Worm (Caenorhabditis elegans) whole organism, L4 larva: ENCODE results near the gene ZK285.2.
A peak's percentile ranks its signal among the peaks of the same experiment; 100 is the strongest.

Source experiments
- F10B5.3 ChIP-seq: sonication (generic microtip); optimal IDR thresholded peaks from 2 replicates; lab custom pipeline; 2016; ENCODE audit warnings: mild to moderate bottlenecking, missing genetic modification characterization, missing compliant biosample characterization
- F37D6.2 ChIP-seq: sonication (generic microtip); optimal IDR thresholded peaks from 2 replicates; lab custom pipeline; 2016; ENCODE audit warnings: mild to moderate bottlenecking, missing genetic modification characterization, missing compliant biosample characterization
- F44E2.7 ChIP-seq: fragments of 200-800 bp; sonication (Bioruptor generic); IDR thresholded peaks from 2 replicates; pipeline ENCODE4 v2.1.2; 2022; ENCODE audit warnings: missing genetic modification characterization, missing compliant biosample characterization
- T20F7.1 ChIP-seq: fragments of 200-800 bp; sonication (Bioruptor generic); optimal IDR thresholded peaks from 2 replicates; lab custom pipeline; 2018; ENCODE audit warnings: mild to moderate bottlenecking, missing genetic modification characterization, missing compliant biosample characterization
- Y48G9A.11 ChIP-seq: fragments of 200-800 bp; sonication (Bioruptor generic); IDR thresholded peaks from 2 replicates; pipeline ENCODE4 v1.3.6; 2022; ENCODE audit warnings: missing genetic modification reagents, missing genetic modification characterization, missing compliant biosample characterization
- ZK546.5 ChIP-seq, 2 experiments: sonication (generic microtip); optimal IDR thresholded peaks; 2 replicates each; lab custom pipeline; 2017; ENCODE audit warnings: missing biosample characterization in 2 of 2, missing genetic modification characterization in 2 of 2
- aha-1 ChIP-seq: fragments of 150-350 bp; peaks from one replicate; lab custom pipeline; 2014; ENCODE audit warnings: missing biosample characterization, missing genetic modification characterization
- arid-1 ChIP-seq: fragments of 200-800 bp; sonication (Bioruptor generic); conservative IDR thresholded peaks from 2 replicates; pipeline ENCODE4 v1.3.6; 2022; ENCODE audit warnings: missing genetic modification reagents, missing genetic modification characterization, missing compliant biosample characterization
- ceh-32 ChIP-seq: sonication (generic microtip); optimal IDR thresholded peaks from 2 replicates; lab custom pipeline; 2016; ENCODE audit warnings: mild to moderate bottlenecking, missing genetic modification characterization, missing compliant biosample characterization; ENCODE audit not compliant: poor library complexity
- ceh-44 ChIP-seq: fragments of 200-800 bp; sonication (Bioruptor generic); IDR thresholded peaks from 2 replicates; pipeline ENCODE4 v1.3.6; 2022; ENCODE audit warnings: missing genetic modification reagents, missing genetic modification characterization, missing compliant biosample characterization
- ctbp-1 ChIP-seq: fragments of 200-800 bp; sonication (Bioruptor generic); IDR thresholded peaks from 2 replicates; pipeline ENCODE4 v1.3.6; 2022; ENCODE audit warnings: missing genetic modification reagents, missing genetic modification characterization, missing compliant biosample characterization
- dpl-1 ChIP-seq: fragments of 150-350 bp; optimal IDR thresholded peaks from 2 replicates; lab custom pipeline; 2014; ENCODE audit warnings: missing biosample characterization, missing genetic modification reagents, missing genetic modification characterization
- duxl-1 ChIP-seq: sonication (generic microtip); optimal IDR thresholded peaks from 2 replicates; lab custom pipeline; 2016; ENCODE audit warnings: mild to moderate bottlenecking, missing genetic modification characterization, moderate library complexity, missing compliant biosample characterization; ENCODE audit not compliant: poor library complexity
- egl-43 ChIP-seq: fragments of 200-800 bp; sonication (Bioruptor generic); IDR thresholded peaks from 2 replicates; pipeline ENCODE4 v1.3.6; 2022; ENCODE audit warnings: missing genetic modification reagents, missing genetic modification characterization, missing compliant biosample characterization
- fkh-10 ChIP-seq: fragments of 150-350 bp; optimal IDR thresholded peaks from 2 replicates; lab custom pipeline; 2014; ENCODE audit warnings: missing biosample characterization, missing genetic modification reagents, missing genetic modification characterization
- hlh-11 ChIP-seq: fragments of 200-800 bp; sonication (Bioruptor generic); optimal IDR thresholded peaks from 2 replicates; lab custom pipeline; 2018; ENCODE audit warnings: mild to moderate bottlenecking, missing genetic modification characterization, missing compliant biosample characterization
- hlh-30 ChIP-seq: sonication (generic microtip); optimal IDR thresholded peaks from 2 replicates; lab custom pipeline; 2017; ENCODE audit warnings: antibody characterized with exemption, mild to moderate bottlenecking, missing genetic modification characterization, missing compliant biosample characterization; ENCODE audit not compliant: insufficient read depth
- jun-1 ChIP-seq: fragments of 150-350 bp; optimal IDR thresholded peaks from 2 replicates; lab custom pipeline; 2014; ENCODE audit warnings: missing biosample characterization, missing genetic modification reagents, missing genetic modification characterization
- lim-7 ChIP-seq: fragments of 200-800 bp; sonication (Bioruptor generic); IDR thresholded peaks from 2 replicates; pipeline ENCODE4 v1.3.6; 2022; ENCODE audit warnings: missing genetic modification characterization, missing compliant biosample characterization
- lin-29 ChIP-seq: fragments of 200-800 bp; sonication (Bioruptor generic); IDR thresholded peaks from 2 replicates; pipeline ENCODE4 v1.3.6; 2022; ENCODE audit warnings: missing genetic modification reagents, missing genetic modification characterization, missing compliant biosample characterization
- lir-3 ChIP-seq: sonication (generic microtip); optimal IDR thresholded peaks from 2 replicates; lab custom pipeline; 2016; ENCODE audit warnings: mild to moderate bottlenecking, missing genetic modification characterization, missing compliant biosample characterization
- mes-2 ChIP-seq: sonication (generic microtip); optimal IDR thresholded peaks from 2 replicates; lab custom pipeline; 2016; ENCODE audit warnings: missing genotype, mild to moderate bottlenecking, missing genetic modification characterization, missing compliant biosample characterization; ENCODE audit not compliant: poor library complexity, severe bottlenecking
- nhr-10 ChIP-seq: fragments of 150-350 bp; optimal IDR thresholded peaks from 2 replicates; lab custom pipeline; 2014; ENCODE audit warnings: missing biosample characterization, missing genetic modification characterization
- nhr-102 ChIP-seq: sonication (generic microtip); optimal IDR thresholded peaks from 2 replicates; lab custom pipeline; 2016; ENCODE audit warnings: mild to moderate bottlenecking, missing genetic modification characterization, moderate library complexity, missing compliant biosample characterization
- nhr-237 ChIP-seq: sonication (generic microtip); optimal IDR thresholded peaks from 2 replicates; lab custom pipeline; 2017; ENCODE audit warnings: missing biosample characterization, missing genetic modification characterization
- nhr-25 ChIP-seq: sonication (generic microtip); optimal IDR thresholded peaks from 2 replicates; lab custom pipeline; 2017; ENCODE audit warnings: missing genetic modification characterization, mild to moderate bottlenecking, missing compliant biosample characterization, antibody characterized with exemption, moderate library complexity, borderline replicate concordance; ENCODE audit not compliant: insufficient read depth
- nhr-28 ChIP-seq: fragments of 150-350 bp; optimal IDR thresholded peaks from 2 replicates; lab custom pipeline; 2014; ENCODE audit warnings: missing biosample characterization, missing genetic modification characterization
- nhr-41 ChIP-seq: fragments of 200-800 bp; sonication (Bioruptor generic); IDR thresholded peaks from 2 replicates; pipeline ENCODE4 v1.3.6; 2022; ENCODE audit warnings: missing genetic modification reagents, missing genetic modification characterization, missing compliant biosample characterization
- nhr-42 ChIP-seq: fragments of 200-800 bp; sonication (Bioruptor generic); IDR thresholded peaks from 2 replicates; pipeline ENCODE4 v1.3.6; 2022; ENCODE audit warnings: missing genetic modification characterization, missing compliant biosample characterization
- nhr-48 ChIP-seq: sonication (generic microtip); optimal IDR thresholded peaks from 2 replicates; lab custom pipeline; 2016; ENCODE audit warnings: mild to moderate bottlenecking, missing genetic modification characterization, missing compliant biosample characterization
- nhr-77 ChIP-seq: fragments of 150-350 bp; optimal IDR thresholded peaks from 2 replicates; lab custom pipeline; 2014; ENCODE audit warnings: missing biosample characterization, missing genetic modification characterization
- pha-4 ChIP-seq, 2 experiments: fragments of 150-350 bp in 1 of 2; fragments of 200-800 bp in 1 of 2; sonication (Bioruptor generic) in 1 of 2; IDR thresholded peaks in 1 of 2; optimal IDR thresholded peaks in 1 of 2; 2 replicates each; pipeline versions ENCODE4 v1.3.6 to Lab custom; 2014 to 2022; ENCODE audit warnings: missing genetic modification characterization in 2 of 2, missing genetic modification reagents in 2 of 2, missing biosample characterization in 1 of 2, missing compliant biosample characterization in 1 of 2
- php-3 ChIP-seq: fragments of 200-800 bp; sonication (Bioruptor generic); IDR thresholded peaks from 2 replicates; pipeline ENCODE4 v1.3.6; 2022; ENCODE audit warnings: missing genetic modification reagents, missing genetic modification characterization, missing compliant biosample characterization
- pqm-1 ChIP-seq: sonication (generic microtip); optimal IDR thresholded peaks from 2 replicates; lab custom pipeline; 2017; ENCODE audit warnings: missing biosample characterization, missing genetic modification characterization
- rbr-2 ChIP-seq: sonication (generic microtip); optimal IDR thresholded peaks from 2 replicates; lab custom pipeline; 2016; ENCODE audit warnings: missing genotype, missing genetic modification characterization, missing compliant biosample characterization
- saeg-2 ChIP-seq: fragments of 200-800 bp; sonication (Bioruptor generic); IDR thresholded peaks from 2 replicates; pipeline ENCODE4 v1.3.6; 2022; ENCODE audit warnings: missing genetic modification reagents, missing genetic modification characterization, missing compliant biosample characterization
- sdz-12 ChIP-seq: fragments of 200-800 bp; sonication (Bioruptor generic); optimal IDR thresholded peaks from 2 replicates; lab custom pipeline; 2018; ENCODE audit warnings: mild to moderate bottlenecking, missing genetic modification characterization, missing compliant biosample characterization
- set-16 ChIP-seq: fragments of 200-800 bp; sonication (Bioruptor generic); IDR thresholded peaks from 2 replicates; pipeline ENCODE4 v1.3.6; 2022; ENCODE audit warnings: missing genetic modification reagents, missing genetic modification characterization, missing compliant biosample characterization
- snpc-4 ChIP-seq: fragments of 150-350 bp; optimal IDR thresholded peaks from 2 replicates; lab custom pipeline; 2014; ENCODE audit warnings: missing biosample characterization, missing genetic modification characterization
- spr-3 ChIP-seq: fragments of 200-800 bp; sonication (Bioruptor generic); optimal IDR thresholded peaks from 2 replicates; lab custom pipeline; 2018; ENCODE audit warnings: mild to moderate bottlenecking, missing genetic modification characterization, missing compliant biosample characterization
- tag-97 ChIP-seq: fragments of 200-800 bp; sonication (Bioruptor generic); IDR thresholded peaks from 2 replicates; pipeline ENCODE4 v1.3.6; 2022; ENCODE audit warnings: missing genetic modification characterization, missing compliant biosample characterization
- unc-39 ChIP-seq: sonication (generic microtip); optimal IDR thresholded peaks from 2 replicates; lab custom pipeline; 2017; ENCODE audit warnings: missing biosample characterization, missing genetic modification characterization
- zag-1 ChIP-seq: fragments of 150-350 bp; optimal IDR thresholded peaks from 2 replicates; lab custom pipeline; 2014; ENCODE audit warnings: missing biosample characterization, missing genetic modification characterization
- ztf-11 ChIP-seq: fragments of 150-350 bp; optimal IDR thresholded peaks from 2 replicates; lab custom pipeline; 2014; ENCODE audit warnings: missing biosample characterization, missing genetic modification characterization

Gene ZK285.2

DNA sequence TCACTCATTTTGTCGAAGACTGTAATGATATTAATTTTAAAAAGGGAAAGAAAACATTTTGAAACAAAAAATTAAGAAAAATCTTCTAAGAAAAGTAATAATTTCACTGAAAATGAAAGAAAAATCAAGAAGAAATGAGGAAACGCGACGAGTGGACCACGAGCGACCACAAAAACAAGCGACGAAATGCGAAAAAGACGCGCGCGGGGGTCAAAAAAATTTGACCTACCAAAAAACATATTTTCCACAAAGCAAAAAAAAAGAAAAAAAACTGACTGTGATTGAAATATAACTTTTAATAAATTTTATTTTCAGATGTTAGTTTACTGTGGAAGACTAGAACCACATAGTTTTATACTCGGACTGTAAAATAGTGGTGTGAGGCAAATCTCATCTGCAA lies 12.2 kb downstream of the ZK285.2 start, which contains the start of gene F14H3.6:
F14H3.6 (minus strand) TSS at position 22 of the 400 bp plus-strand sequence.
- no peak for TF ChIP-seq F37D6.2 (tag; lab: Kevin White, UChicago)
- no peak for TF ChIP-seq nhr-25
- TF ChIP-seq lin-29 (GFP tag; lab: Robert Waterston, UW) = no peak
- no peak for TF ChIP-seq ZK546.5 (tag; optimal IDR thresholded peaks at IDR 0.05; lab: Kevin White, UChicago)
- no peak for TF ChIP-seq nhr-42 (GFP tag; lab: Robert Waterston, UW)
- TF ChIP-seq fkh-10 (GFP tag; lab: Kevin White, UChicago) = no peak
- TF ChIP-seq zag-1 = no peak
- no peak for TF ChIP-seq F44E2.7 (GFP tag; lab: Robert Waterston, UW)
- no peak for TF ChIP-seq jun-1 (tag; lab: Kevin White, UChicago)
- no peak for TF ChIP-seq sdz-12
- no peak for TF ChIP-seq set-16 (GFP tag; lab: Robert Waterston, UW)

ce11 chrV:16060135-16060534 lies 13.5 kb downstream of the ZK285.2 start, which contains the start of gene F14H3.15:
Gene F14H3.15, minus strand, starts transcription at chrV:16060235.
- TF ChIP-seq nhr-237 (no peak), nhr-25 (no peak), ctbp-1 (no peak), spr-3 (GFP tag; lab: Kevin White, UChicago) (no peak), T20F7.1 (GFP tag; lab: Kevin White, UChicago) (no peak), mes-2 (tag; lab: Kevin White, UChicago) (no peak), lir-3 (tag; lab: Kevin White, UChicago) (no peak), nhr-41 (GFP tag; lab: Robert Waterston, UW) (no peak), nhr-42 (GFP tag; lab: Robert Waterston, UW) (no peak), zag-1 (no peak), pqm-1 (tag; lab: Kevin White, UChicago) (no peak), lin-29 (GFP tag; lab: Robert Waterston, UW) (no peak)
- TF ChIP-seq, all 104 proteins: peak for 0

- TF ChIP-seq aha-1 (tag; lab: Kevin White, UChicago) (peak; percentile 23), egl-43 (no peak)
Measured at ce11 chrV:16061993-16062392, 15.3 kb downstream of the ZK285.2 start, which contains the start of gene fbxa-100. Gene fbxa-100, minus strand, starts transcription at chrV:16062093.

- TF ChIP-seq ZK546.5 (tag; optimal IDR thresholded peaks at IDR 0.05; lab: Kevin White, UChicago) (no peak), snpc-4 (no peak), jun-1 (tag; lab: Kevin White, UChicago) (no peak), saeg-2 (GFP tag; lab: Robert Waterston, UW) (no peak), lim-7 (GFP tag; lab: Robert Waterston, UW) (no peak), nhr-102 (tag; lab: Kevin White, UChicago) (no peak), pha-4 (GFP tag; IDR thresholded peaks at IDR 0.05; lab: Robert Waterston, UW) (no peak), pha-4 (tag; optimal IDR thresholded peaks at IDR 0.05; lab: Kevin White, UChicago) (no peak), hlh-30 (tag; lab: Kevin White, UChicago) (no peak), php-3 (no peak), duxl-1 (no peak), nhr-10 (tag; lab: Kevin White, UChicago) (no peak), F10B5.3 (tag; lab: Kevin White, UChicago) (no peak), nhr-77 (no peak), arid-1 (no peak)
- TF ChIP-seq, all 104 proteins: peak for 0
Measured at ce11 chrV:16062788-16063187, 16.1 kb downstream of the ZK285.2 start, which contains the start of gene F14H3.14. Gene F14H3.14, minus strand, starts transcription at chrV:16062888.

DNA sequence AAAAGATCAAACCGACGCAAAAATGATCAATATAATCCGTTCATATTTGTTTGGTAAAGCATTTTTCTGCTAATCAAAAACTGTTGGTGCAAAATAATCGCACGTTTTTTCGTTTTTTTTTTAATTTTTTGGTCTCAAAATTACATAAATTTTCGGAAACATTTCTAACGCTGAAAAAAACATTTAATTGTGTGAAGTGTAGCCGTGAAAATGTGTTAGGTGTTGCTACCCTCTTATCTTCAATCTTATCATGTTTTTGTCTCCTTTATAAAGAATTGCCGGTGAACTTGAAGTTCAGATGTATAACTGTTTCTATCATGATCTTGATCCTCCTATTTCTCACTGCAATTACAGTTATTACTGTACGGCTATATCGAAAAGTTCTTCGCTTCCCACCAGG lies 22.3 kb downstream of the ZK285.2 start, which contains the start of gene cyp-35D1:
cyp-35D1 (plus strand) TSS at position 301 of the 400 bp plus-strand sequence.
- TF ChIP-seq dpl-1 (GFP tag; lab: Kevin White, UChicago) (no peak), rbr-2 (tag; lab: Kevin White, UChicago) (no peak), tag-97 (no peak), Y48G9A.11 (GFP tag; lab: Robert Waterston, UW) (no peak), unc-39 (no peak), hlh-11 (tag; lab: Kevin White, UChicago) (no peak), nhr-25 (no peak), nhr-28 (tag; lab: Kevin White, UChicago) (no peak), F44E2.7 (GFP tag; lab: Robert Waterston, UW) (no peak), sdz-12 (no peak), ceh-44 (GFP tag; lab: Robert Waterston, UW) (no peak), ztf-11 (no peak), nhr-48 (tag; lab: Kevin White, UChicago) (no peak), ceh-32 (no peak), pqm-1 (tag; lab: Kevin White, UChicago) (no peak)
